Fruit fly (Drosophila melanogaster): Measurements from ENCODE around the gene nht.

nht gene

dm6 chr2L:15314903-15315302, 3.8 kb downstream of the nht start:
- TF ChIP-seq lab (GFP tag; optimal IDR thresholded peaks at IDR 0.05) (no peak), ranshi (GFP tag; IDR thresholded peaks at IDR 0.05) (no peak), CG2712 (tag; optimal IDR thresholded peaks at IDR 0.05) (peak; percentile 45), nerfin-2 (GFP tag; IDR thresholded peaks at IDR 0.05; ENCODE audit: partially characterized antibody) (no peak), CG3995 (GFP tag; optimal IDR thresholded peaks at IDR 0.05) (no peak), Dfd (GFP tag; optimal IDR thresholded peaks at IDR 0.05) (no peak), zf30C (GFP tag; optimal IDR thresholded peaks at IDR 0.05) (peak; percentile 35), lola (GFP tag; optimal IDR thresholded peaks at IDR 0.05) (peak in 1 of 3 experiments; percentile 44), Taf1 (GFP tag; IDR thresholded peaks at IDR 0.05) (no peak), CG12155 (GFP tag; optimal IDR thresholded peaks at IDR 0.05) (no peak), CG9727 (GFP tag; optimal IDR thresholded peaks at IDR 0.05) (peak; percentile 27), h (optimal IDR thresholded peaks at IDR 0.05) (no peak), pho (GFP tag; optimal IDR thresholded peaks at IDR 0.05) (no peak), CG8944 (GFP tag; optimal IDR thresholded peaks at IDR 0.05) (no peak), dm (GFP tag; optimal IDR thresholded peaks at IDR 0.05) (no peak), CG30403 (GFP tag; optimal IDR thresholded peaks at IDR 0.05) (no peak), Antp (GFP tag; optimal IDR thresholded peaks at IDR 0.05) (no peak), PHDP (tag; optimal IDR thresholded peaks at IDR 0.05) (no peak), rib (GFP tag; IDR thresholded peaks at IDR 0.05) (no peak), Ssrp (tag; optimal IDR thresholded peaks at IDR 0.05) (no peak), CG7839 (tag; optimal IDR thresholded peaks at IDR 0.05) (no peak), sc (optimal IDR thresholded peaks at IDR 0.05) (no peak), sc (GFP tag; optimal IDR thresholded peaks at IDR 0.05) (no peak), CG13296 (GFP tag; optimal IDR thresholded peaks at IDR 0.05) (no peak), mirr (GFP tag; optimal IDR thresholded peaks at IDR 0.05) (no peak), CG7357 (GFP tag; IDR thresholded peaks at IDR 0.05) (no peak), ftz-f1 (GFP tag; optimal IDR thresholded peaks at IDR 0.05) (no peak), emc (GFP tag; optimal IDR thresholded peaks at IDR 0.05) (no peak), repo (GFP tag; optimal IDR thresholded peaks at IDR 0.05) (no peak), CG14710 (tag; optimal IDR thresholded peaks at IDR 0.05) (peak; percentile 9), Sin3A (optimal IDR thresholded peaks at IDR 0.05) (no peak), D (optimal IDR thresholded peaks at IDR 0.05) (no peak), D (GFP tag; optimal IDR thresholded peaks at IDR 0.05) (no peak), vfl (GFP tag; optimal IDR thresholded peaks at IDR 0.05) (no peak), unpg (GFP tag; optimal IDR thresholded peaks at IDR 0.05) (no peak), bowl (GFP tag; IDR thresholded peaks at IDR 0.05) (no peak), Dip3 (GFP tag; optimal IDR thresholded peaks at IDR 0.05) (no peak), CG7556 (GFP tag; optimal IDR thresholded peaks at IDR 0.05) (no peak), B-H1 (GFP tag; IDR thresholded peaks at IDR 0.05) (no peak), CG3065 (GFP tag; optimal IDR thresholded peaks at IDR 0.05) (no peak), ac (GFP tag; optimal IDR thresholded peaks at IDR 0.05) (no peak), CG8924 (tag; optimal IDR thresholded peaks at IDR 0.05) (peak; percentile 7), Drgx (GFP tag; IDR thresholded peaks at IDR 0.05) (no peak), CG10462 (GFP tag; optimal IDR thresholded peaks at IDR 0.05) (no peak), klu (GFP tag; IDR thresholded peaks at IDR 0.05) (no peak), Elba2 (GFP tag; optimal IDR thresholded peaks at IDR 0.05) (no peak), disco-r (GFP tag; optimal IDR thresholded peaks at IDR 0.05) (no peak), slbo (GFP tag; IDR thresholded peaks at IDR 0.05) (no peak), salm (tag; optimal IDR thresholded peaks at IDR 0.05) (no peak), gcm (GFP tag; optimal IDR thresholded peaks at IDR 0.05) (no peak), phol (tag; optimal IDR thresholded peaks at IDR 0.05) (peak; percentile 4), Lhr (GFP tag; optimal IDR thresholded peaks at IDR 0.05) (no peak), Hr51 (GFP tag; optimal IDR thresholded peaks at IDR 0.05) (no peak), Myb (GFP tag; optimal IDR thresholded peaks at IDR 0.05) (no peak)

Data from whole organism, embryonic.